Fruit fly (Drosophila melanogaster): ENCODE data around the gene ewg.

Gene ewg

dm6 chrX:254690-255089 lies 24.8 kb downstream of the ewg start, which contains the start of gene CG42376:
TSS of gene CG42376 (plus strand) at chrX:254876.
- no peak for TF ChIP-seq noc (tag; optimal IDR thresholded peaks at IDR 0.05)

DNA sequence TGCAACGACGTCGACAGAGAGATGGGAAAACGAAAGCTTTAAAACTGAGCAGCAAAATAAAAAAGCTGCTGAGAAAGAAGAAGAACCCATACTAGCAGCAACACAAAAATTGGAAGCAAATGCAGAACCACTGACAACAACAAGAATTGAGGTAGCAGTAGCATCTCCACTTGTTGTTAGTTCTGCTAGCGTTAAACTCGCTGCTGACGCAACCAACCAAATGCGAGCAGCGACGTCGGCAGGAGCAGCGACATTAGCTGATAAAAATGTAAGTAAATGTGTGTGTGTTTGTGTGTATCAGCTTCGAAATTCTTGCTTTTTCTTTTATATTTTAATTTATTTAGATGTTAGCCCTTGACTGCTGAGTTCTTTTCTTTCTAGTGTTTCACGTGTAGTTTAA lies 32.2 kb downstream of the ewg start:
- no peak for TF ChIP-seq noc (tag; optimal IDR thresholded peaks at IDR 0.05)

DNA sequence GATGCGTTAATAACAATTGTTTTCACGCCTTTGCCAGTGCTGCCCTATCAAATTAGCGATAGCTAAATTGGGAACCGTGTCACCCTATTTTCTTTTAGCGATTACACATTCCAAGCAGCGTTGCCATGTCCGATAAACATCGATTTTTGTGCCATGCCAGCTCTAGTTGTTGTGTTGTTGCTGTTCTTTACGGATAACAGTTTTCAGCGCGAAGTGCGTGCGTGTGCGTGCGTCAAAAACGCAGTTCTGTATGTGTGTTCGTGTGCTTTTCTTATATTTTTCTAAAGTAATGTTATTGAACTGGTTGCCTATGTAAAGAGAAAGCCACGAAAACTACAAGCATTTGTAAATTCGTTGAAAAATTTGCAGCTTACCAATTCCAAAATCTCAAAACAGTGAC lies 33.7 kb downstream of the ewg start, which contains the start of the genes CG3038 and G9a:
Gene CG3038 (minus strand): TSS at position 55 of the 400 bp plus-strand sequence.
Gene G9a (plus strand): TSS at position 177 of the 400 bp plus-strand sequence.
- peak; percentile 26 for TF ChIP-seq noc (tag; optimal IDR thresholded peaks at IDR 0.05)
